Fruit fly (Drosophila melanogaster) whole organism: ENCODE data around the gene TfIIEbeta.

Source experiments
- CG8478 ChIP-seq: fragments of >200 bp; optimal IDR thresholded peaks from 2 replicates; lab custom pipeline; 2018; ENCODE audit warnings: inconsistent platforms
- Dll ChIP-seq: fragments of >200 bp; optimal IDR thresholded peaks from 2 replicates; lab custom pipeline; 2017
- EcR ChIP-seq, 2 experiments: fragments of >200 bp; optimal IDR thresholded peaks; 2 replicates each; lab custom pipeline; 2017; ENCODE audit warnings: missing biosample characterization in 2 of 2, missing genetic modification characterization in 2 of 2, missing genetic modification reagents in 2 of 2
- pan ChIP-seq: fragments of >200 bp; optimal IDR thresholded peaks from 2 replicates; lab custom pipeline; 2017
- psq ChIP-seq: fragments of >200 bp; optimal IDR thresholded peaks from 2 replicates; lab custom pipeline; 2017
- usp ChIP-seq: fragments of >200 bp; optimal IDR thresholded peaks from 2 replicates; lab custom pipeline; 2017; ENCODE audit warnings: missing biosample characterization, missing genetic modification characterization, mixed read lengths

TfIIEbeta gene

dm6 chr3L:4286784-4287183, at the start of gene TfIIEbeta:
TfIIEbeta (plus strand) TSS chr3L:4287038.
- TF ChIP-seq CG8478 (lab: Kevin White, UChicago) (no peak), pan (lab: Kevin White, UChicago) (no peak), EcR (GFP tag; optimal IDR thresholded peaks at IDR 0.05; lab: Kevin White, UChicago) (no peak), usp (GFP tag; lab: Kevin White, UChicago) (no peak), Dll (lab: Kevin White, UChicago) (no peak), psq (lab: Kevin White, UChicago) (no peak)

- TF ChIP-seq pan (lab: Kevin White, UChicago) (no peak), usp (GFP tag; lab: Kevin White, UChicago) (no peak), Dll (lab: Kevin White, UChicago) (no peak), EcR (GFP tag; optimal IDR thresholded peaks at IDR 0.05; lab: Kevin White, UChicago) (no peak), CG8478 (lab: Kevin White, UChicago) (no peak), psq (lab: Kevin White, UChicago) (no peak)
These were observed 48.6 kb upstream of the TfIIEbeta start for dm6 chr3L:4238195-4238594.

DNA sequence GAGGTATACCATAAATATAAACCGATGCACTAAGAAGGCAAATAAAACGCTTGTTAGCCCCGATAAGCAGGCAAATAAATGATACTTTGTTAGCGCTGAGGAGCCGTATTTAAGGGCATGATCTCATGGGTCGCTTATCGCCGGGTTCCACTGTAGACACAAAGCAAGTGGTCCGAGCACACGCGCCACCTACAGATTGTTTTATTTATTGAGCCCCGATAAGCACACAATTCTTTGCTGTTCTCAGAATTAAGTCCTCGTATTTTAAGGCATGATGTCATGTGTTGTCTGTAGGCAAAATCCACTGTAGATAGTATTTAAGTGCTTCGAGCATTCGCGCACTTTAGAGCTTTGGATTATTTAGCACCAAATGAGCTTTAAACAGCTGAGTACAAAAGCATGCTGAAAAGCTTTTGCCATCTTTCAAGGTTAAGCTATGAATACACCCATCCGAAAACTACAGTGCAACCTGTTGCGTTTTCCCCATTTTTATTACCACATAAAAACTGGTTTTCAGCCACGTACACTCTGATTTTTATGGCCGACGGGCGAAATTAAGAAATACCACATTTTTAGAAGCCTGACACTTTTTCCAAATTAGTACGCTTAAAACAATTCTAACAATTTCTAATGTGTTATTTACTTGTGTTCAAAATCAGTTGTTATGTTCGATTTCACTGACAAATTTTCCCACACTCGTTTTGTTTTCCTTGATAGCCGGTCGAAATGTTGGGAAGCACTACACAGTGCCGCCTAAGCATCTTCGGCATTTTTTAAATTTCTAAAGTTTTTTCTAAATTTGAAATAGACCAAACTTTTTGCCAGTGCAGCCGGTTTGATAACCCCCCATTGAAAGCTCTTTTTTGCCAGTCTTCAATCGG, 47.2 kb upstream of the TfIIEbeta start, which contains the start of gene Sqor:
Gene Sqor (plus strand): TSS at position 732 of the 881 bp plus-strand sequence.
- TF ChIP-seq CG8478 (lab: Kevin White, UChicago) (no peak), pan (lab: Kevin White, UChicago) (no peak), usp (GFP tag; lab: Kevin White, UChicago) (no peak), EcR (GFP tag; optimal IDR thresholded peaks at IDR 0.05; lab: Kevin White, UChicago) (no peak), psq (lab: Kevin White, UChicago) (no peak), Dll (lab: Kevin White, UChicago) (no peak)

DNA sequence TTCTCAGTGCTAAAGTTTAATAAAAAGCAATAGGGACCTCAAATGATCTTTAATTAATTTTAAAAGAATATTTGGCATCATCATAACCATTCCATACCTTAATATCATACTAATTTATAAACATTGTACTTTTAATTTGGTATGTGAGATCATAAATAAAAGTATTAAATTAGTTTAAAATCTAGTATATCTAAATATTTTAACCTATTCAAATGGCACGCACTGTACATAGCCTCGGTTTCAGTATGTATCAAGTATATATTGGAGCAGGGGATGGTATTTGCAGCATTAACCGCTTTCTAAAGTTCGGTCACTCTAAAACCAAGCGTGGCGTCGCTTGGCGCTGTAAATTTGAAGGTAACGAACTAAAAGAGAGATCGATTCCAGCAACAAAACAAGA, 44.4 kb upstream of the TfIIEbeta start, which contains the start of gene pav:
Gene pav (plus strand): TSS at position 307 of the 400 bp plus-strand sequence.
- no peak for TF ChIP-seq CG8478 (lab: Kevin White, UChicago)
- no peak for TF ChIP-seq Dll (lab: Kevin White, UChicago)
- no peak for TF ChIP-seq pan (lab: Kevin White, UChicago)

dm6 chr3L:4252121-4252861, 34.5 kb upstream of the TfIIEbeta start:
- no peak for TF ChIP-seq Dll (lab: Kevin White, UChicago)
- TF ChIP-seq psq (lab: Kevin White, UChicago) = no peak
- TF ChIP-seq pan (lab: Kevin White, UChicago) = no peak
- no peak for TF ChIP-seq CG8478 (lab: Kevin White, UChicago)
- TF ChIP-seq usp (GFP tag; lab: Kevin White, UChicago) = no peak
- no peak for TF ChIP-seq EcR (GFP tag; optimal IDR thresholded peaks at IDR 0.05; lab: Kevin White, UChicago)

- no peak for TF ChIP-seq Dll (lab: Kevin White, UChicago)
- TF ChIP-seq CG8478 (lab: Kevin White, UChicago) = no peak
- TF ChIP-seq pan (lab: Kevin White, UChicago) = no peak
- TF ChIP-seq usp (GFP tag; lab: Kevin White, UChicago) = no peak
- no peak for TF ChIP-seq EcR (GFP tag; optimal IDR thresholded peaks at IDR 0.05; lab: Kevin White, UChicago)
- TF ChIP-seq psq (lab: Kevin White, UChicago) = no peak
These were observed 33.8 kb upstream of the TfIIEbeta start for dm6 chr3L:4252862-4253610.

DNA sequence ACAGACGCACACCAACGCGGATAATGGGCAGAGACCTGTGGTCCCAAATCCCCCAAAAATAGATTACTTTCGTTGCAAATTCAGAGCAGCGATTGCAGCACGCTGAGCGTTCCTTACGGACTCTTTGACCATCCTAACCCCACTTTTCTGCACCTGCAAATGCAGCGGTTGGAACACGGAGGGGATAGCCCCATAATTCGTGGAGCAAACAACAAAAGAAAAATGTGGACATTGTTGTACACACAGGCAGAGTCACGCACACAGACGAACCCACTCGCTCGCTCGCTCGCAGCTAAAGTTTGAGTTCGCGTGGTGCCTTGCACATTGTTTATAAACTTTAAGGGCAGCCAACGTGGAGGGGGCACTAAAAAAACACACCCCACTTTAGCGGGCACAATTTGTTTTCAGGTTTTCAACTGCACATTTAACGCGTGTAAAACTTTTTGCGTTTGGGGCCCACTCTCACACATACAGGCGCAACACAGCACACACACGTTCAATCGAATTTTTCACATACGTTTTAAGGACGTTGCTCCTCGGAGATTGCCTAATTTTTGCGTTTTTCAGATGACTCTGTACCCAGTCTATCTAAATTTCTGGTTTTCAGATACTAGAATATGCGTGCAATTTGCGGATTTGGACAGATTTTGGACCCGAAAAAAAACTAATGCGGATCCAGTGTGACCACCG, 33.1 kb upstream of the TfIIEbeta start:
- TF ChIP-seq Dll (lab: Kevin White, UChicago) = no peak
- no peak for TF ChIP-seq EcR (GFP tag; optimal IDR thresholded peaks at IDR 0.05; lab: Kevin White, UChicago)
- no peak for TF ChIP-seq psq (lab: Kevin White, UChicago)
- no peak for TF ChIP-seq CG8478 (lab: Kevin White, UChicago)
- no peak for TF ChIP-seq pan (lab: Kevin White, UChicago)
- no peak for TF ChIP-seq usp (GFP tag; lab: Kevin White, UChicago)

dm6 chr3L:4254301-4254834, 32.5 kb upstream of the TfIIEbeta start, which contains the start of the genes ago and CG1265:
ago (minus strand) TSS chr3L:4254306.
CG1265 (plus strand) TSS chr3L:4254776.
- no peak for TF ChIP-seq usp (GFP tag; lab: Kevin White, UChicago)
- TF ChIP-seq psq (lab: Kevin White, UChicago) = no peak
- no peak for TF ChIP-seq CG8478 (lab: Kevin White, UChicago)
- TF ChIP-seq EcR (GFP tag; optimal IDR thresholded peaks at IDR 0.05; lab: Kevin White, UChicago) = no peak
- no peak for TF ChIP-seq Dll (lab: Kevin White, UChicago)
- TF ChIP-seq pan (lab: Kevin White, UChicago) = no peak

dm6 chr3L:4259102-4259558, 27.7 kb upstream of the TfIIEbeta start, which contains the start of the genes CG15011 and CG1309:
CG15011 (minus strand) TSS chr3L:4259152.
CG1309 (plus strand) TSS chr3L:4259430.
- TF ChIP-seq CG8478 (lab: Kevin White, UChicago) (no peak), psq (lab: Kevin White, UChicago) (no peak), pan (lab: Kevin White, UChicago) (no peak), Dll (lab: Kevin White, UChicago) (no peak), usp (GFP tag; lab: Kevin White, UChicago) (no peak), EcR (GFP tag; optimal IDR thresholded peaks at IDR 0.05; lab: Kevin White, UChicago) (no peak)
